Worm (Caenorhabditis elegans): ENCODE results near the gene fbxb-74.

Gene fbxb-74

DNA sequence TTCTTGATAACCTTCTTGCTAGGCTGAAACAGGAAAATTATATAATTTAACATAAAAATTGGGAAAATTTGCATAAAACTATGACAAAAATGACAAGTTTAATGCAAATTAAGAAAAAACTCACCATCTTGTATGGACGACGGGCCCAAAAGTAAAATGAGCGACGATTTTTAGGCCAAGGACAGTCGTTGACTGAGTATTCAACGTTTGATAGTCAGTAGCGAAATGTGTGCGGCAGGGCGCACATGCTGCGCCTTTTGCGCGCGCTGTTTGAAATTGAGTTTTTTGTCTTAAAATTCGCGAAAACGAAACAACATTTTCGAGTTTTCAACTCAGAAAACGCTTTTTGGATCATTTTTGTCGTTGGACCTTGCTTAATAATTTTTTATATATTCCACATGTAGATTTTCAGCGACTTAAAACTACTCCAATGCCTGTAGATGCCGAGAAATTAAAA is 48.6 kb downstream of the fbxb-74 start, which contains the start of the genes rpl-7A and set-21:
Gene rpl-7A, minus strand, starts transcription at position 153 of the 457 bp plus-strand sequence.
Gene set-21, plus strand, starts transcription at position 407 of the 457 bp plus-strand sequence.
- peak; percentile 93 for TF ChIP-seq unc-98 (GFP tag; IDR thresholded peaks at IDR 0.05)
- TF ChIP-seq unc-86 (tag; optimal IDR thresholded peaks at IDR 0.05) = peak; percentile 95
- peak in 1 of 2 experiments; percentile 67 for TF ChIP-seq mdl-1 (tag; optimal IDR thresholded peaks at IDR 0.05)
- TF ChIP-seq nhr-19 (GFP tag; conservative IDR thresholded peaks at IDR 0.05) = peak; percentile 98
- TF ChIP-seq vab-15 (tag; optimal IDR thresholded peaks at IDR 0.05) = peak; percentile 81
- peak; percentile 83 for TF ChIP-seq sup-37 (GFP tag; optimal IDR thresholded peaks at IDR 0.05)
- TF ChIP-seq C34B4.2 (tag; optimal IDR thresholded peaks at IDR 0.05) = peak; percentile 80
- peak; percentile 86 for TF ChIP-seq nhr-77 (tag; optimal IDR thresholded peaks at IDR 0.05)
- TF ChIP-seq nhr-237 (tag; optimal IDR thresholded peaks at IDR 0.05) = peak; percentile 66
- peak; percentile 92 for TF ChIP-seq irx-1 (tag; optimal IDR thresholded peaks at IDR 0.05)
- TF ChIP-seq zip-4 (GFP tag; optimal IDR thresholded peaks at IDR 0.05) = peak; percentile 88
- TF ChIP-seq blmp-1 (tag; optimal IDR thresholded peaks at IDR 0.05) = peak; percentile 53
- peak; percentile 88 for TF ChIP-seq elt-2 (tag; optimal IDR thresholded peaks at IDR 0.05)
- no peak for TF ChIP-seq mef-2 (tag; optimal IDR thresholded peaks at IDR 0.05)
- TF ChIP-seq fkh-4 (tag; optimal IDR thresholded peaks at IDR 0.05; ENCODE audit: borderline replicate concordance) = peak; percentile 61
- TF ChIP-seq pqm-1 (tag; optimal IDR thresholded peaks at IDR 0.05) = no peak
- peak; percentile 92 for TF ChIP-seq egl-13 (tag; optimal IDR thresholded peaks at IDR 0.05)
- no peak for TF ChIP-seq nhr-28 (tag; optimal IDR thresholded peaks at IDR 0.05)
- no peak for TF ChIP-seq unc-30 (tag; optimal IDR thresholded peaks at IDR 0.05)
- no peak for TF ChIP-seq nhr-12 (tag; optimal IDR thresholded peaks at IDR 0.05)
- no peak for TF ChIP-seq efl-3 (GFP tag; optimal IDR thresholded peaks at IDR 0.05)
- TF ChIP-seq sox-4 (tag; optimal IDR thresholded peaks at IDR 0.05) = peak; percentile 77
- peak; percentile 95 for TF ChIP-seq nhr-20 (tag; optimal IDR thresholded peaks at IDR 0.05)
- peak; percentile 98 for TF ChIP-seq nhr-47 (tag; optimal IDR thresholded peaks at IDR 0.05)
- peak; percentile 98 for TF ChIP-seq snu-23 (GFP tag; optimal IDR thresholded peaks at IDR 0.05)
- peak; percentile 94 for TF ChIP-seq dsc-1 (tag; optimal IDR thresholded peaks at IDR 0.05)
- TF ChIP-seq rnt-1 (tag; optimal IDR thresholded peaks at IDR 0.05) = peak; percentile 97
- peak; percentile 87 for TF ChIP-seq mep-1 (tag; optimal IDR thresholded peaks at IDR 0.05)
- peak; percentile 82 for TF ChIP-seq fkh-10 (GFP tag; optimal IDR thresholded peaks at IDR 0.05)
- TF ChIP-seq lin-13 (GFP tag; optimal IDR thresholded peaks at IDR 0.05) = peak; percentile 78
- TF ChIP-seq fos-1 (tag; optimal IDR thresholded peaks at IDR 0.05) = peak; percentile 75
- TF ChIP-seq egl-27 (tag; optimal IDR thresholded peaks at IDR 0.05) = peak in 1 of 2 experiments; percentile 49
- no peak for TF ChIP-seq hlh-4 (tag; optimal IDR thresholded peaks at IDR 0.05)
- peak; percentile 81 for TF ChIP-seq ceh-8 (GFP tag; optimal IDR thresholded peaks at IDR 0.05)
- no peak for TF ChIP-seq sptf-1 (tag; optimal IDR thresholded peaks at IDR 0.05)
- TF ChIP-seq hpl-2 (GFP tag; optimal IDR thresholded peaks at IDR 0.05) = peak; percentile 60
- TF ChIP-seq pag-3 (tag; optimal IDR thresholded peaks at IDR 0.05; ENCODE audit: borderline replicate concordance, insufficient read depth) = no peak
- TF ChIP-seq lin-35 (GFP tag; optimal IDR thresholded peaks at IDR 0.05) = peak; percentile 94 to 97
- TF ChIP-seq C04F5.9 (tag; optimal IDR thresholded peaks at IDR 0.05) = peak; percentile 90
- no peak for TF ChIP-seq hlh-17 (GFP tag; optimal IDR thresholded peaks at IDR 0.05; ENCODE audit: borderline replicate concordance)
- TF ChIP-seq nhr-84 (tag; optimal IDR thresholded peaks at IDR 0.05) = no peak
- TF ChIP-seq lir-3 (tag; optimal IDR thresholded peaks at IDR 0.05; ENCODE audit: poor library complexity) = peak; percentile 83
- peak; percentile 99 for TF ChIP-seq grh-1 (GFP tag; IDR thresholded peaks at IDR 0.05)
- TF ChIP-seq xbp-1 (tag; optimal IDR thresholded peaks at IDR 0.05) = peak; percentile 97
- TF ChIP-seq jun-1 (tag; optimal IDR thresholded peaks at IDR 0.05) = peak; percentile 82
- peak; percentile 65 for TF ChIP-seq nhr-11 (tag; optimal IDR thresholded peaks at IDR 0.05)
- TF ChIP-seq fkh-8 (tag; optimal IDR thresholded peaks at IDR 0.05) = peak; percentile 98
- TF ChIP-seq pax-3 (tag; optimal IDR thresholded peaks at IDR 0.05) = peak; percentile 95
- TF ChIP-seq lsy-2 (tag; optimal IDR thresholded peaks at IDR 0.05) = peak; percentile 94 to 95
- no peak for TF ChIP-seq alr-1 (tag; optimal IDR thresholded peaks at IDR 0.05; ENCODE audit: borderline replicate concordance)
- TF ChIP-seq ceh-90 (tag; optimal IDR thresholded peaks at IDR 0.05) = peak; percentile 46
- peak; percentile 26 for TF ChIP-seq lin-39 (tag; optimal IDR thresholded peaks at IDR 0.05)

All from whole organism, L1 larva.